Worm (Caenorhabditis elegans): ENCODE data around the gene clr-1.

ce11 chrII:5515542-5515941 is 49.4 kb downstream of the clr-1 start, which contains the start of gene ZK177.3:
- no peak for TF ChIP-seq ets-7 (tag; optimal IDR thresholded peaks at IDR 0.05)
- no peak for TF ChIP-seq ceh-13 (GFP tag; optimal IDR thresholded peaks at IDR 0.05)
- TF ChIP-seq flt-1 (GFP tag; IDR thresholded peaks at IDR 0.05) = no peak
- no peak for TF ChIP-seq F13C5.2 (tag; optimal IDR thresholded peaks at IDR 0.05)
- no peak for TF ChIP-seq pes-1 (GFP tag; IDR thresholded peaks at IDR 0.05)
- TF ChIP-seq ama-1 (optimal IDR thresholded peaks at IDR 0.05) = no peak
- no peak for TF ChIP-seq tbx-37 (GFP tag; conservative IDR thresholded peaks at IDR 0.05)
- TF ChIP-seq hmg-4 (GFP tag; optimal IDR thresholded peaks at IDR 0.05) = no peak
- no peak for TF ChIP-seq ceh-36 (tag; optimal IDR thresholded peaks at IDR 0.05)
- no peak for TF ChIP-seq sea-1 (GFP tag; conservative IDR thresholded peaks at IDR 0.05)
- no peak for TF ChIP-seq tbx-11 (GFP tag; IDR thresholded peaks at IDR 0.05)
- TF ChIP-seq B0310.2 (tag; optimal IDR thresholded peaks at IDR 0.05) = no peak
- no peak for TF ChIP-seq hnd-1 (tag; optimal IDR thresholded peaks at IDR 0.05)
- no peak for TF ChIP-seq tra-4 (tag; optimal IDR thresholded peaks at IDR 0.05)
